Fruit fly (Drosophila melanogaster): ENCODE measurements around the gene Uvrag.

Gene Uvrag

dm6 chr2L:13304488-13304887 lies 17.9 kb downstream of the Uvrag start, which contains the start of gene CG16825:
Gene CG16825 (plus strand): TSS chr2L:13304788.
- TF ChIP-seq CG6854 (GFP tag; optimal IDR thresholded peaks at IDR 0.05) (no peak), dsx (GFP tag; optimal IDR thresholded peaks at IDR 0.05; ENCODE audit: poor library complexity, severe bottlenecking) (no peak), CG11902 (GFP tag; optimal IDR thresholded peaks at IDR 0.05) (no peak), achi (GFP tag; optimal IDR thresholded peaks at IDR 0.05) (no peak), CG32006 (GFP tag; optimal IDR thresholded peaks at IDR 0.05) (no peak), Met (GFP tag; optimal IDR thresholded peaks at IDR 0.05) (no peak), Sox102F (GFP tag; optimal IDR thresholded peaks at IDR 0.05) (no peak), pdm3 (GFP tag; optimal IDR thresholded peaks at IDR 0.05) (no peak), lz (GFP tag; optimal IDR thresholded peaks at IDR 0.05) (no peak), Hr4 (GFP tag; optimal IDR thresholded peaks at IDR 0.05) (no peak), CG8119 (GFP tag; IDR thresholded peaks at IDR 0.05) (no peak), esn (GFP tag; optimal IDR thresholded peaks at IDR 0.05) (no peak), Lpt (GFP tag; optimal IDR thresholded peaks at IDR 0.05) (no peak), Blimp-1 (GFP tag; optimal IDR thresholded peaks at IDR 0.05) (no peak), CG6276 (GFP tag; optimal IDR thresholded peaks at IDR 0.05) (no peak)

DNA sequence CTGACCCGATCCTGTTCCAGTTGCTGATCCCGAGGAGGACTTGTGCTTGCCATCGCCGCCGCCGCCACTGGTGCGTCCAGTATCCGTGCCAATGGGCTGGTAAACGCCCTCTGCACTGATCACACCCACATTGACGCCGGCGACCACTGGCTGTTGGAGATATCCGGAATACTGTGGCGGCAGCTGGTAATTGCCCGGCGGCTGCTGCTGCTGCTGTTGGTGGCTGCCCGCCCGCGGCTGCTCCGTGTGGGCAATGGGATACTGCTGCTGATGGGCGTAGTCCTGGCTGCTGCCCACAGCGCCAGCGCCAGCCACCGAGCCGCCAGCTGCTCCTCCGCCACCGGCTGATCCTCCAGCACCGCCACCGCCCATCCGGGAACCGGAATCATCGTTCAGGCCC lies 18.4 kb downstream of the Uvrag start:
- TF ChIP-seq Eip93F (GFP tag; optimal IDR thresholded peaks at IDR 0.05) (no peak), CG10669 (GFP tag; optimal IDR thresholded peaks at IDR 0.05) (no peak), CG11902 (GFP tag; optimal IDR thresholded peaks at IDR 0.05) (no peak), OdsH (GFP tag; optimal IDR thresholded peaks at IDR 0.05) (no peak)

DNA sequence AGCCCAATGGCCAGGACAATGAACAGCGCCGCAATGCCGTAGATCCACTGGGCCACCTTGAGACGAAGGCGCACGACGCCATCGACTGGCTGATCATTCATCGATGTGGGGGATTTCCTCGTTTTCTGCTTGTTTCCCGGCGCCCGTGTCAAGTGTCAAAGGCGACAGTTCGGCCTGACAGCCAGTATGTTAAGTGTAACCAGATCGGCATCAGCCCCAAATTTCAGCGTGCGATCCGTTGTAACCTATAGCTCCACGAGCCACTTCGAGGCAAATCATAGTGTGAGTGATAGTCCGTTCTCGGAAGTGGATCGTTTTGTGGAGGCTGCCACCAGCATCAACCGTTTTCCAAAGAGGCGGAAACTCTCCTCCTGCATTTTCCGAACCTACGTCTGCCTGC lies 20.1 kb downstream of the Uvrag start, which contains the start of gene CG43779:
TSS of gene CG43779 (minus strand) at position 101 of the 400 bp plus-strand sequence.
- TF ChIP-seq CG6163 (GFP tag; IDR thresholded peaks at IDR 0.05) (no peak), vri (GFP tag; optimal IDR thresholded peaks at IDR 0.05) (no peak), svp (GFP tag) (no peak), pdm3 (GFP tag; optimal IDR thresholded peaks at IDR 0.05) (no peak), lz (GFP tag; optimal IDR thresholded peaks at IDR 0.05) (no peak), salr (GFP tag; optimal IDR thresholded peaks at IDR 0.05) (no peak), dac (GFP tag; optimal IDR thresholded peaks at IDR 0.05) (no peak), CG3032 (tag; optimal IDR thresholded peaks at IDR 0.05) (no peak), Sox15 (GFP tag; optimal IDR thresholded peaks at IDR 0.05) (no peak), fkh (GFP tag; optimal IDR thresholded peaks at IDR 0.05) (no peak), CG10631 (GFP tag; optimal IDR thresholded peaks at IDR 0.05) (no peak), CG4318 (GFP tag; optimal IDR thresholded peaks at IDR 0.05) (no peak)

dm6 chr2L:13325823-13326222 lies 39.2 kb downstream of the Uvrag start:
- TF ChIP-seq CG9139 (GFP tag; optimal IDR thresholded peaks at IDR 0.05) (no peak), topi (GFP tag; optimal IDR thresholded peaks at IDR 0.05) (no peak), CG15336 (GFP tag; IDR thresholded peaks at IDR 0.05) (no peak), CG34406 (GFP tag; optimal IDR thresholded peaks at IDR 0.05) (no peak), CG10669 (GFP tag; optimal IDR thresholded peaks at IDR 0.05) (no peak), Sox102F (GFP tag; optimal IDR thresholded peaks at IDR 0.05) (no peak), Sox15 (GFP tag; optimal IDR thresholded peaks at IDR 0.05) (no peak), CG7368 (GFP tag; optimal IDR thresholded peaks at IDR 0.05) (no peak), pdm3 (GFP tag; optimal IDR thresholded peaks at IDR 0.05) (no peak), dac (GFP tag; optimal IDR thresholded peaks at IDR 0.05) (no peak)

DNA sequence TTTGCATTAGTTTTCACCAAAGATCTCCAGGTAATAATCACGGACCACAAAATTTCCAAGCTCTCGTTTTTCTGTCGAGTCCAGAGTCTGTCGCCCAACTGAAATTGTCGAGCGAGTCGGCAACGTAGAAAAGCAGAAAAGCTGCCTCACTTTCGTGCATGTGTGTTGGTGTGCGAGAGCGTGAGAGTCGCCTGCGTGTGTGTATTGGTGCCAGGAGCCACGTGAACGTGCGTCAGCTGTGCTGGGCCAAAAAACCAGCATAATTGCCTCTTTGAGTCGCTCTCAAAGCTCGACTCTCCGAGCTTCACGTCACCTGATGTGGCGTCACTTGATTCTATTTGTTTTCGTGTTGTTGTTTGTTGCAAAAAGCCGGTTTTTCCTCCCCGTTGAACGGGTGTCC lies 44.4 kb downstream of the Uvrag start, which contains the start of gene hbt:
TSS of gene hbt (minus strand) at position 101 of the 400 bp plus-strand sequence.
- no peak for TF ChIP-seq CG4318 (GFP tag; optimal IDR thresholded peaks at IDR 0.05)
- TF ChIP-seq salr (GFP tag; optimal IDR thresholded peaks at IDR 0.05), result no peak
- no peak for TF ChIP-seq esn (GFP tag; optimal IDR thresholded peaks at IDR 0.05)
- no peak for TF ChIP-seq dac (GFP tag; optimal IDR thresholded peaks at IDR 0.05)
- TF ChIP-seq CG10631 (GFP tag; optimal IDR thresholded peaks at IDR 0.05), result no peak
- TF ChIP-seq CG15336 (GFP tag; IDR thresholded peaks at IDR 0.05), result no peak
- TF ChIP-seq Met (GFP tag; optimal IDR thresholded peaks at IDR 0.05), result no peak
- TF ChIP-seq ss (GFP tag; optimal IDR thresholded peaks at IDR 0.05), result no peak
- TF ChIP-seq CG11902 (GFP tag; optimal IDR thresholded peaks at IDR 0.05), result no peak
- no peak for TF ChIP-seq CG31627 (GFP tag; optimal IDR thresholded peaks at IDR 0.05)
- no peak for TF ChIP-seq CG11762 (GFP tag; optimal IDR thresholded peaks at IDR 0.05; ENCODE audit: insufficient read depth)
- TF ChIP-seq fd59A (GFP tag; optimal IDR thresholded peaks at IDR 0.05), result no peak
- no peak for TF ChIP-seq fd85E (GFP tag; optimal IDR thresholded peaks at IDR 0.05)
- no peak for TF ChIP-seq Hr39 (GFP tag; optimal IDR thresholded peaks at IDR 0.05)
- TF ChIP-seq CG6808 (GFP tag; optimal IDR thresholded peaks at IDR 0.05), result no peak
- no peak for TF ChIP-seq CG34406 (GFP tag; optimal IDR thresholded peaks at IDR 0.05)
- TF ChIP-seq Lpt (GFP tag; optimal IDR thresholded peaks at IDR 0.05), result no peak
- TF ChIP-seq Sox14 (GFP tag; optimal IDR thresholded peaks at IDR 0.05), result no peak
- TF ChIP-seq achi (GFP tag; optimal IDR thresholded peaks at IDR 0.05), result no peak
- TF ChIP-seq CG8319 (GFP tag; optimal IDR thresholded peaks at IDR 0.05), result no peak
